Worm (Caenorhabditis elegans): ENCODE data around the gene clec-177.

ce11 chrIV:4953887-4954286 is 32.5 kb upstream of the clec-177 start, which contains the start of gene str-163:
- TF ChIP-seq skn-1 (tag; optimal IDR thresholded peaks at IDR 0.05) (no peak), aly-2 (tag; optimal IDR thresholded peaks at IDR 0.05) (no peak), egl-27 (tag; optimal IDR thresholded peaks at IDR 0.05) (no peak)
